Worm (Caenorhabditis elegans): Measurements from ENCODE around the gene C28H8.8.

DNA sequence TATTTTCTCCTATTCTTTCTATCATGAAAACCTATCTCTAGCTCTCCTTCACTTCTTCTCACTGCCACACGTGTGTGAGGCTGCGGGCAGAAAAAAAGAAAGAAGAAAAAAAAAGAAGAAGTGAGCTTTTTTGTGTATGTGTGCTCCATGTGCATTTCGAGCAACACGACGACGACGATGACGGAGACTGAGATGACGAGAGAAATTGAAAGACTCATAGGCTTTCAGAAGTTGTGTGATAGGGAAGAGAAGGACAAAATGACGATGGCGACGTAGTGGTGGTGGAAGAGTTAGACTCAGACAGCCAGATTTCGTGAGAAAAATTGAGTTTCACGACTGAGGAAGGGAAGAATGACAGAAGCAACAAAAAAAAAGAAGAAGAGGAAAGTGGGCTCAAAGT is 43.1 kb downstream of the C28H8.8 start:
- no peak for TF ChIP-seq ceh-32 (tag; optimal IDR thresholded peaks at IDR 0.05; ENCODE audit: poor library complexity)
- TF ChIP-seq jun-1 (tag; optimal IDR thresholded peaks at IDR 0.05), result no peak
- TF ChIP-seq ztf-11 (tag; optimal IDR thresholded peaks at IDR 0.05), result no peak
- TF ChIP-seq dve-1 (tag; optimal IDR thresholded peaks at IDR 0.05; ENCODE audit: insufficient read depth), result peak; percentile 11
- TF ChIP-seq fkh-10 (GFP tag; optimal IDR thresholded peaks at IDR 0.05), result peak; percentile 65
- TF ChIP-seq aha-1 (tag), result peak; percentile 88
- no peak for TF ChIP-seq gei-8 (GFP tag; optimal IDR thresholded peaks at IDR 0.05)
